In genomic region chrIV:1711029-1711489, ce11 we compare ENCODE assay signal across 3 worm cellular contexts.
TF ChIP-seq lines count a peak whose summit lies in the region.

Gene rpi-2, plus strand, starts transcription at chrIV:1711262.

TF ChIP-seq in whole organism, L1 larva, 84 proteins besides CTCF, POLR2A, EP300 and RAD21 (continued from another document):
- no peak for TF ChIP-seq dpl-1 (GFP tag; optimal IDR thresholded peaks at IDR 0.05; lab: Kevin White, UChicago)
- no peak for TF ChIP-seq sup-37 (GFP tag; optimal IDR thresholded peaks at IDR 0.05; lab: Kevin White, UChicago)
- TF ChIP-seq ztf-11 (tag; optimal IDR thresholded peaks at IDR 0.05; lab: Kevin White, UChicago): no peak
- peak; percentile 47 for TF ChIP-seq grh-1 (GFP tag; IDR thresholded peaks at IDR 0.05; lab: Robert Waterston, UW)
- peak; percentile 38 for TF ChIP-seq nhr-47 (tag; optimal IDR thresholded peaks at IDR 0.05; lab: Kevin White, UChicago)
- peak; percentile 8 for TF ChIP-seq tbx-2 (tag; optimal IDR thresholded peaks at IDR 0.05; lab: Kevin White, UChicago)
- TF ChIP-seq unc-98 (GFP tag; IDR thresholded peaks at IDR 0.05; lab: Robert Waterston, UW): no peak
- TF ChIP-seq sox-4 (tag; optimal IDR thresholded peaks at IDR 0.05; lab: Kevin White, UChicago): no peak
TF ChIP-seq in whole organism, L1 larva: peak in this region for 17.

TF ChIP-seq in whole organism, L4 larva, 104 proteins besides CTCF, POLR2A, EP300 and RAD21 (continued from another document):
- TF ChIP-seq gei-8 (GFP tag; optimal IDR thresholded peaks at IDR 0.05; lab: Kevin White, UChicago): peak; percentile 55
- peak in 1 of 2 experiments; percentile 92 for TF ChIP-seq unc-62 (GFP tag; optimal IDR thresholded peaks at IDR 0.05 in 1 of 2; lab: Kevin White, UChicago)
- no peak for TF ChIP-seq unc-62 (tag; optimal IDR thresholded peaks at IDR 0.05; lab: Kevin White, UChicago)
- TF ChIP-seq ctbp-1 (GFP tag; IDR thresholded peaks at IDR 0.05; lab: Robert Waterston, UW): peak; percentile 57
- no peak for TF ChIP-seq T20F7.1 (GFP tag; optimal IDR thresholded peaks at IDR 0.05; lab: Kevin White, UChicago)
- no peak for TF ChIP-seq mxl-3 (GFP tag; optimal IDR thresholded peaks at IDR 0.05; lab: Kevin White, UChicago)
- TF ChIP-seq zip-11 (GFP tag; IDR thresholded peaks at IDR 0.05; lab: Robert Waterston, UW): 0 out of 2 replicates have a peak, but pooled peaks have one; percentile 23
- 0 out of 2 replicates have a peak, but pooled peaks have one; percentile 26 for TF ChIP-seq F26F4.8 (GFP tag; conservative IDR thresholded peaks at IDR 0.05; lab: Robert Waterston, UW)
- peak; percentile 68 for TF ChIP-seq aly-2 (tag; optimal IDR thresholded peaks at IDR 0.05; lab: Kevin White, UChicago)
- TF ChIP-seq T26A8.4 (GFP tag; IDR thresholded peaks at IDR 0.05; lab: Robert Waterston, UW): peak; percentile 57
- peak; percentile 88 for TF ChIP-seq lin-38 (GFP tag; IDR thresholded peaks at IDR 0.05; lab: Robert Waterston, UW)
- TF ChIP-seq ceh-44 (GFP tag; IDR thresholded peaks at IDR 0.05; lab: Robert Waterston, UW): 0 out of 2 replicates have a peak, but pooled peaks have one; percentile 30
- TF ChIP-seq egl-43 (GFP tag; IDR thresholded peaks at IDR 0.05; lab: Robert Waterston, UW): peak; percentile 80
- peak; percentile 53 for TF ChIP-seq Y5F2A.4 (GFP tag; optimal IDR thresholded peaks at IDR 0.05; lab: Kevin White, UChicago)
- TF ChIP-seq hif-1 (tag; optimal IDR thresholded peaks at IDR 0.05; lab: Kevin White, UChicago): peak in 1 of 2 experiments; percentile 21
- TF ChIP-seq duxl-1 (tag; optimal IDR thresholded peaks at IDR 0.05; lab: Kevin White, UChicago; ENCODE audit: poor library complexity): peak; percentile 11
- TF ChIP-seq skn-1 (tag; optimal IDR thresholded peaks at IDR 0.05; lab: Kevin White, UChicago): no peak
- TF ChIP-seq tra-1 (GFP tag; IDR thresholded peaks at IDR 0.05; lab: Robert Waterston, UW): peak; percentile 48; the same call in 1 of the 2 replicates
- TF ChIP-seq nhr-10 (tag; optimal IDR thresholded peaks at IDR 0.05; lab: Kevin White, UChicago): no peak
- peak; percentile 95 for TF ChIP-seq F49E8.2 (tag; optimal IDR thresholded peaks at IDR 0.05; lab: Kevin White, UChicago; ENCODE audit: borderline replicate concordance)
- TF ChIP-seq pha-4 (GFP tag; IDR thresholded peaks at IDR 0.05; lab: Robert Waterston, UW): peak; percentile 89
- TF ChIP-seq pha-4 (tag; optimal IDR thresholded peaks at IDR 0.05; lab: Kevin White, UChicago): no peak
- TF ChIP-seq nhr-42 (GFP tag; IDR thresholded peaks at IDR 0.05; lab: Robert Waterston, UW): no peak
- peak; percentile 71; the same call in 1 of the 2 replicates for TF ChIP-seq D1046.2 (GFP tag; IDR thresholded peaks at IDR 0.05; lab: Robert Waterston, UW)
- no peak for TF ChIP-seq ceh-32 (tag; optimal IDR thresholded peaks at IDR 0.05; lab: Kevin White, UChicago; ENCODE audit: poor library complexity)

TF ChIP-seq in whole organism, young adult, 124 proteins besides CTCF, POLR2A, EP300 and RAD21 (continued from another document):
- TF ChIP-seq lir-1 (GFP tag; conservative IDR thresholded peaks at IDR 0.05; lab: Robert Waterston, UW): no peak
- TF ChIP-seq F57A8.1 (GFP tag; optimal IDR thresholded peaks at IDR 0.05; lab: Kevin White, UChicago): no peak
- 0 out of 2 replicates have a peak, but pooled peaks have one; percentile 38 for TF ChIP-seq F37B4.10 (GFP tag; IDR thresholded peaks at IDR 0.05; lab: Robert Waterston, UW)
- TF ChIP-seq unc-62 (GFP tag; optimal IDR thresholded peaks at IDR 0.05; lab: Kevin White, UChicago): no peak
- no peak for TF ChIP-seq nfya-1 (tag; optimal IDR thresholded peaks at IDR 0.05; lab: Kevin White, UChicago; ENCODE audit: borderline replicate concordance, insufficient read depth)
- TF ChIP-seq lsy-27 (tag; optimal IDR thresholded peaks at IDR 0.05; lab: Kevin White, UChicago; ENCODE audit: borderline replicate concordance, insufficient read depth): no peak
- TF ChIP-seq him-1 (tag; optimal IDR thresholded peaks at IDR 0.05; lab: Kevin White, UChicago): peak; percentile 69
- peak; percentile 42 for TF ChIP-seq K12H6.12 (tag; optimal IDR thresholded peaks at IDR 0.05; lab: Kevin White, UChicago)
- TF ChIP-seq xnd-1 (tag; optimal IDR thresholded peaks at IDR 0.05; lab: Kevin White, UChicago): peak; percentile 69
- peak; percentile 68 for TF ChIP-seq lsl-1 (GFP tag; optimal IDR thresholded peaks at IDR 0.05; lab: Kevin White, UChicago)
- TF ChIP-seq fkh-3 (tag; optimal IDR thresholded peaks at IDR 0.05; lab: Kevin White, UChicago): peak; percentile 81
- TF ChIP-seq Y53G8AR.9 (GFP tag; conservative IDR thresholded peaks at IDR 0.05; lab: Robert Waterston, UW): peak; percentile 96
- TF ChIP-seq tbp1 (GFP tag; optimal IDR thresholded peaks at IDR 0.05; lab: Kevin White, UChicago): peak; percentile 70
- TF ChIP-seq attf-6 (GFP tag; IDR thresholded peaks at IDR 0.05; lab: Robert Waterston, UW): peak; percentile 90
- TF ChIP-seq lin-35 (GFP tag; optimal IDR thresholded peaks at IDR 0.05; lab: Kevin White, UChicago): peak in 2 of 3 experiments; percentile 21 to 53
- peak; percentile 5 for TF ChIP-seq gei-17 (GFP tag; optimal IDR thresholded peaks at IDR 0.05; lab: Kevin White, UChicago)
- peak; percentile 83 for TF ChIP-seq mxl-1 (tag; optimal IDR thresholded peaks at IDR 0.05; lab: Kevin White, UChicago)
- peak; percentile 88 for TF ChIP-seq T26A5.8 (tag; optimal IDR thresholded peaks at IDR 0.05; lab: Kevin White, UChicago)
- peak; percentile 22 for TF ChIP-seq lin-40 (tag; optimal IDR thresholded peaks at IDR 0.05; lab: Kevin White, UChicago)
- TF ChIP-seq zfh-2 (GFP tag; conservative IDR thresholded peaks at IDR 0.05; lab: Robert Waterston, UW): peak; percentile 16; the same call in 1 of the 2 replicates
- no peak for TF ChIP-seq hlh-12 (tag; optimal IDR thresholded peaks at IDR 0.05; lab: Kevin White, UChicago)
- peak; percentile 15 for TF ChIP-seq ztf-26 (tag; optimal IDR thresholded peaks at IDR 0.05; lab: Kevin White, UChicago)
- peak; percentile 78 for TF ChIP-seq hmg-20 (GFP tag; IDR thresholded peaks at IDR 0.05; lab: Robert Waterston, UW)
- no peak for TF ChIP-seq snpc-4 (GFP tag; optimal IDR thresholded peaks at IDR 0.05; lab: Kevin White, UChicago)
- TF ChIP-seq snpc-4 (tag; optimal IDR thresholded peaks at IDR 0.05; lab: Kevin White, UChicago): peak in 3 of 4 experiments; percentile 48 to 61 (median 56)
- TF ChIP-seq aptf-2 (GFP tag; conservative IDR thresholded peaks at IDR 0.05; lab: Robert Waterston, UW): 0 out of 2 replicates have a peak, but pooled peaks have one; percentile 41
- TF ChIP-seq snpc-1.1 (tag; optimal IDR thresholded peaks at IDR 0.05; lab: Kevin White, UChicago; ENCODE audit: insufficient read depth): peak; percentile 21
- TF ChIP-seq sea-2 (GFP tag; IDR thresholded peaks at IDR 0.05; lab: Robert Waterston, UW): 0 out of 2 replicates have a peak, but pooled peaks have one; percentile 21
- peak; percentile 96 for TF ChIP-seq lin-26 (GFP tag; IDR thresholded peaks at IDR 0.05; lab: Robert Waterston, UW)
- peak; percentile 74; the same call in 1 of the 2 replicates for TF ChIP-seq Y56A3A.18 (GFP tag; IDR thresholded peaks at IDR 0.05; lab: Robert Waterston, UW)
- peak; percentile 83 for TF ChIP-seq repo-1 (tag; optimal IDR thresholded peaks at IDR 0.05; lab: Kevin White, UChicago)
- TF ChIP-seq tbx-9 (tag; optimal IDR thresholded peaks at IDR 0.05; lab: Kevin White, UChicago; ENCODE audit: borderline replicate concordance): peak; percentile 44
- no peak for TF ChIP-seq rpc-1 (optimal IDR thresholded peaks at IDR 0.05; lab: Kevin White, UChicago)
- TF ChIP-seq rpc-1 (tag; optimal IDR thresholded peaks at IDR 0.05; lab: Kevin White, UChicago): no peak
- no peak for TF ChIP-seq sdz-38 (tag; optimal IDR thresholded peaks at IDR 0.05; lab: Kevin White, UChicago)
- no peak for TF ChIP-seq efl-1 (GFP tag; optimal IDR thresholded peaks at IDR 0.05; lab: Kevin White, UChicago)
- TF ChIP-seq nhr-90 (tag; optimal IDR thresholded peaks at IDR 0.05; lab: Kevin White, UChicago): peak; percentile 66
- no peak for TF ChIP-seq bed-2 (GFP tag; IDR thresholded peaks at IDR 0.05; lab: Robert Waterston, UW)
- TF ChIP-seq egl-44 (GFP tag; IDR thresholded peaks at IDR 0.05; lab: Robert Waterston, UW): peak; percentile 93
- TF ChIP-seq Y53F4B.3 (GFP tag; IDR thresholded peaks at IDR 0.05; lab: Robert Waterston, UW): peak; percentile 58
- peak; percentile 80 for TF ChIP-seq B0035.1 (tag; optimal IDR thresholded peaks at IDR 0.05; lab: Kevin White, UChicago)
- no peak for TF ChIP-seq ccch-3 (GFP tag; optimal IDR thresholded peaks at IDR 0.05; lab: Kevin White, UChicago)
- TF ChIP-seq die-1 (tag; optimal IDR thresholded peaks at IDR 0.05; lab: Kevin White, UChicago): peak; percentile 71
- peak; percentile 91 for TF ChIP-seq unc-130 (GFP tag; optimal IDR thresholded peaks at IDR 0.05; lab: Kevin White, UChicago)
- TF ChIP-seq F23B12.7 (tag; optimal IDR thresholded peaks at IDR 0.05; lab: Kevin White, UChicago; ENCODE audit: insufficient read depth): no peak
- TF ChIP-seq cebp-2 (GFP tag; IDR thresholded peaks at IDR 0.05; lab: Robert Waterston, UW): 0 out of 2 replicates have a peak, but pooled peaks have one; percentile 65
- TF ChIP-seq attf-5 (GFP tag; optimal IDR thresholded peaks at IDR 0.05; lab: Kevin White, UChicago): peak; percentile 63
- TF ChIP-seq F55B11.4 (tag; optimal IDR thresholded peaks at IDR 0.05; lab: Kevin White, UChicago; ENCODE audit: borderline replicate concordance, insufficient read depth): no peak
